Worm (Caenorhabditis elegans): ENCODE data around the gene grl-6.
A peak's percentile ranks its signal among the peaks of the same experiment; 100 is the strongest.

grl-6 gene

DNA sequence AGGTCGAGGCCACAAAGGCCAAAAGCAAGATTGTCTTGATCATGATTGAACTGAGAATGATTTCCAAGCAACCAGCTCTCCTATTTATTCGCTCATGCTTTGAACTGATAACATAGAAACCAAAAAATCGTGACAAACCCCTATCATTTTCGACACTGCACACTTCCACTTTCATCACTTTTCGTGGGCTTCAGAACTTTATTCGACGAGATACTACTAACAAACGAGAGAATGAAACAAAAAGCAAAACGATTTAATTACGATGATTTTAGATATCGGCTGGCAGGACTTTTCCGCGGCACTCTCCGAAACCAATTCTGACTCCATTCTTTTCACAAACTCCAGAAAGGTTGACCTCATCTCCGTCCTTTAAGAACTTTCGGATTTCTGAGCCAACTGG lies 4.2 kb downstream of the grl-6 start, which contains the start of gene asp-14:
Gene asp-14 (minus strand): TSS at position 101 of the 400 bp plus-strand sequence.
- peak; percentile 16 for TF ChIP-seq elt-2 (tag; optimal IDR thresholded peaks at IDR 0.05)
- TF ChIP-seq nhr-237 (tag; optimal IDR thresholded peaks at IDR 0.05) = no peak

- TF ChIP-seq pqm-1 (tag; optimal IDR thresholded peaks at IDR 0.05) = peak; percentile 32
- no peak for TF ChIP-seq jun-1 (tag; optimal IDR thresholded peaks at IDR 0.05)
- TF ChIP-seq elt-2 (tag; optimal IDR thresholded peaks at IDR 0.05) = peak; percentile 86
- peak; percentile 91 for TF ChIP-seq skn-1 (tag; optimal IDR thresholded peaks at IDR 0.05)
Observed at ce11 chrX:6445239-6445638, 5.5 kb downstream of the grl-6 start.

ce11 chrX:6443373-6443772 lies 7.4 kb downstream of the grl-6 start, which contains the start of gene K10C2.7:
Gene K10C2.7 (minus strand): TSS chrX:6443473.
- TF ChIP-seq unc-62 (GFP tag; optimal IDR thresholded peaks at IDR 0.05) (no peak), mdl-1 (tag; optimal IDR thresholded peaks at IDR 0.05) (no peak), nhr-67 (tag; optimal IDR thresholded peaks at IDR 0.05) (no peak), hmg-11 (tag; optimal IDR thresholded peaks at IDR 0.05) (no peak), ztf-11 (tag; optimal IDR thresholded peaks at IDR 0.05) (no peak), sea-2 (GFP tag; optimal IDR thresholded peaks at IDR 0.05) (no peak), nfya-1 (tag; optimal IDR thresholded peaks at IDR 0.05; ENCODE audit: insufficient read depth) (no peak), elt-2 (tag; optimal IDR thresholded peaks at IDR 0.05) (no peak), fkh-2 (tag; optimal IDR thresholded peaks at IDR 0.05) (no peak), ceh-9 (tag; optimal IDR thresholded peaks at IDR 0.05) (no peak), aly-2 (tag; optimal IDR thresholded peaks at IDR 0.05) (no peak), ceh-16 (tag; optimal IDR thresholded peaks at IDR 0.05) (no peak), ama-1 (optimal IDR thresholded peaks at IDR 0.05) (no peak), egl-5 (tag; optimal IDR thresholded peaks at IDR 0.05) (no peak)

- no peak for TF ChIP-seq eor-1 (tag; optimal IDR thresholded peaks at IDR 0.05)
- TF ChIP-seq nhr-237 (tag; optimal IDR thresholded peaks at IDR 0.05) = no peak
- no peak for TF ChIP-seq nhr-28 (tag; optimal IDR thresholded peaks at IDR 0.05)
- no peak for TF ChIP-seq daf-12 (tag; optimal IDR thresholded peaks at IDR 0.05)
- TF ChIP-seq mdl-1 (tag; optimal IDR thresholded peaks at IDR 0.05) = no peak
- no peak for TF ChIP-seq sea-2 (GFP tag; optimal IDR thresholded peaks at IDR 0.05)
- no peak for TF ChIP-seq snpc-4 (tag; optimal IDR thresholded peaks at IDR 0.05)
- TF ChIP-seq aly-2 (tag; optimal IDR thresholded peaks at IDR 0.05) = no peak
- no peak for TF ChIP-seq nhr-76 (tag; optimal IDR thresholded peaks at IDR 0.05)
- TF ChIP-seq ceh-9 (tag; optimal IDR thresholded peaks at IDR 0.05) = no peak
- TF ChIP-seq jun-1 (tag; optimal IDR thresholded peaks at IDR 0.05) = no peak
- no peak for TF ChIP-seq egl-27 (tag; optimal IDR thresholded peaks at IDR 0.05)
Observed at ce11 chrX:6440464-6440863, 10.3 kb downstream of the grl-6 start, which contains the start of gene K10C2.14. Gene K10C2.14 (minus strand): TSS chrX:6440564.

ce11 chrX:6437545-6437944 lies 13.2 kb downstream of the grl-6 start, which contains the start of gene K10C2.8:
Gene K10C2.8 (minus strand): TSS chrX:6437645.
- TF ChIP-seq ztf-11 (tag; optimal IDR thresholded peaks at IDR 0.05) (no peak), mml-1 (tag; optimal IDR thresholded peaks at IDR 0.05) (no peak), unc-62 (GFP tag; optimal IDR thresholded peaks at IDR 0.05) (no peak), R02D3.7 (tag; optimal IDR thresholded peaks at IDR 0.05) (no peak), egl-27 (tag; optimal IDR thresholded peaks at IDR 0.05) (no peak), nhr-76 (tag; optimal IDR thresholded peaks at IDR 0.05) (no peak), mdl-1 (tag; optimal IDR thresholded peaks at IDR 0.05) (no peak), ceh-82 (tag; optimal IDR thresholded peaks at IDR 0.05) (no peak), aly-2 (tag; optimal IDR thresholded peaks at IDR 0.05) (no peak), ceh-16 (tag; optimal IDR thresholded peaks at IDR 0.05) (no peak), skn-1 (tag; optimal IDR thresholded peaks at IDR 0.05) (no peak), snpc-4 (tag; optimal IDR thresholded peaks at IDR 0.05) (no peak)

DNA sequence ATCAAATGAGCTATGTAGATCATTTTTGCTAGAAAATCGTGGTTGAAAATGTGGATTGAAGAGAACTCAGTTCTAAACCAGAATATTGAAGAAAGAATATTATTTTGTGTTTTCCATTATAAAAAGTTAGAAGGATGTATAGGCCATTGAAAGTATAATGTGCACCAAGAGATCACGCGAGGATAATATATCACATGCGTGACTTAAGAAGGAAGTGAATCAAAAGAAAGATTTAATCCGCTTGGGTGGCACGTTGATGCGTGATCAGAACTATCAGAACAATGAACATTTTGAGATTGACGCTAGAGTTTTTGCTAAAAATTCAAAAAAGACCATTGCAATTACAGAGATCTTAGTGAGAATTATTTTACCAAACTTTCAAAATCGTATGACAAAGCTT lies 14.9 kb downstream of the grl-6 start:
- TF ChIP-seq pqm-1 (tag; optimal IDR thresholded peaks at IDR 0.05) = no peak
- no peak for TF ChIP-seq daf-12 (tag; optimal IDR thresholded peaks at IDR 0.05)
- no peak for TF ChIP-seq ceh-9 (tag; optimal IDR thresholded peaks at IDR 0.05)
- TF ChIP-seq egl-27 (tag; optimal IDR thresholded peaks at IDR 0.05) = no peak
- TF ChIP-seq nhr-77 (tag; optimal IDR thresholded peaks at IDR 0.05) = no peak
- no peak for TF ChIP-seq ceh-82 (tag; optimal IDR thresholded peaks at IDR 0.05)
- no peak for TF ChIP-seq elt-3 (tag; optimal IDR thresholded peaks at IDR 0.05)
- no peak for TF ChIP-seq aly-2 (tag; optimal IDR thresholded peaks at IDR 0.05)
- no peak for TF ChIP-seq nfya-1 (tag; optimal IDR thresholded peaks at IDR 0.05; ENCODE audit: insufficient read depth)
- TF ChIP-seq tbx-2 (tag; optimal IDR thresholded peaks at IDR 0.05) = no peak
- no peak for TF ChIP-seq unc-39 (tag; optimal IDR thresholded peaks at IDR 0.05)
- no peak for TF ChIP-seq nhr-25 (tag; optimal IDR thresholded peaks at IDR 0.05)
- no peak for TF ChIP-seq elt-1 (tag; optimal IDR thresholded peaks at IDR 0.05)
- TF ChIP-seq zag-1 (tag; optimal IDR thresholded peaks at IDR 0.05) = no peak
